Worm (Caenorhabditis elegans) whole organism, midembryonic: ENCODE data around the gene B0507.6.

Experiments
- cog-1 ChIP-seq: sonication (generic microtip); optimal IDR thresholded peaks from 2 replicates; lab custom pipeline; 2016; ENCODE audit warnings: missing genetic modification characterization, missing compliant biosample characterization
- tab-1 ChIP-seq: fragments of 200-800 bp; sonication (Bioruptor generic); IDR thresholded peaks from 2 replicates; pipeline ENCODE4 v1.3.6; 2022; ENCODE audit warnings: missing genetic modification characterization, missing compliant biosample characterization
- ztf-23 ChIP-seq: fragments of 200-800 bp; sonication (Bioruptor generic); IDR thresholded peaks from 2 replicates; pipeline ENCODE4 v1.3.6; 2022; ENCODE audit warnings: missing genetic modification reagents, missing genetic modification characterization, missing compliant biosample characterization

DNA sequence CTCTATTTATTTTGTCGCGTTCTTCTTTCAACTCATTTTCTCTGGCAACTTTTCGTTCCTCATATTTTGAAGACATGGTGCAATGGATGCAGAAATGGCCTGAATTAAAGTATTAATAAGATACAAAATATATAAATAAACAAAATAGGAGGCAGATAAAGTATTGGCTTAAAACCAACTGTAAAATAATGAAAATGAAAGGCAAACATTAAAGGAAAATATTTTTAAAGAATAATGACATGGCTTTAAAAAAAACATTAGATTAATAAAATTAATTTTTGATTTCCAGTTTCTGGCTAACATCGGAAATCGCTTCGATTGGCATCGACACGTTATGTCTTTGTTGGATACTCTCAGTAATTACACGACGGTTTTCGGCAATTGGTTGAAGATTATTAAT lies 14.5 kb downstream of the B0507.6 start, which contains the start of gene ddn-1:
- TF ChIP-seq ztf-23 (no peak), cog-1 (tag; lab: Kevin White, UChicago) (no peak), tab-1 (GFP tag; lab: Robert Waterston, UW) (no peak)
